Fruit fly (Drosophila melanogaster) whole organism, embryonic: ENCODE measurements around the gene tai.

Source experiments
- Atf6 ChIP-seq: fragments of 200-800 bp; sonication (Bioruptor generic); IDR thresholded peaks from 2 replicates; pipeline ENCODE4 v1.3.6; 2022; ENCODE audit warnings: missing biosample characterization, missing genetic modification characterization
- C15 ChIP-seq: fragments of 200-800 bp; sonication (Bioruptor generic); IDR thresholded peaks from 3 replicates; pipeline ENCODE4 v1.3.6; 2022; ENCODE audit warnings: missing biosample characterization, missing genetic modification characterization
- CG11085 ChIP-seq: fragments of 200-800 bp; sonication (Bioruptor generic); IDR thresholded peaks from 2 replicates; pipeline ENCODE4 v1.3.6; 2022; ENCODE audit warnings: missing biosample characterization, missing genetic modification characterization
- CG11093 ChIP-seq: fragments of 200-800 bp; sonication (Bioruptor generic); IDR thresholded peaks from 3 replicates; pipeline ENCODE4 v1.3.6; 2022; ENCODE audit warnings: missing biosample characterization, missing genetic modification characterization
- CG11560 ChIP-seq: fragments of 200-800 bp; sonication (Bioruptor generic); IDR thresholded peaks from 3 replicates; pipeline ENCODE4 v1.3.6; 2022; ENCODE audit warnings: missing biosample characterization, missing genetic modification characterization
- CG12236 ChIP-seq: fragments of 200-800 bp; sonication (Bioruptor generic); optimal IDR thresholded peaks from 2 replicates; lab custom pipeline; 2016; ENCODE audit warnings: missing biosample characterization, missing genetic modification characterization
- CG31365 ChIP-seq: fragments of 200-800 bp; sonication (Bioruptor generic); optimal IDR thresholded peaks from 2 replicates; lab custom pipeline; 2018; ENCODE audit warnings: missing biosample characterization, mild to moderate bottlenecking, missing genetic modification characterization
- CG31441 ChIP-seq: fragments of 200-800 bp; sonication (Bioruptor generic); IDR thresholded peaks from 2 replicates; pipeline ENCODE4 v1.3.6; 2022; ENCODE audit warnings: missing biosample characterization, missing genetic modification characterization
- CG32532 ChIP-seq: fragments of 200-800 bp; sonication (Bioruptor generic); IDR thresholded peaks from 2 replicates; pipeline ENCODE4 v1.3.6; 2022; ENCODE audit warnings: missing biosample characterization, missing genetic modification characterization
- CG6175 ChIP-seq: fragments of 200-800 bp; sonication (Bioruptor generic); IDR thresholded peaks from 3 replicates; pipeline ENCODE4 v1.3.6; 2022; ENCODE audit warnings: missing biosample characterization, missing genetic modification characterization
- CG6272 ChIP-seq: fragments of 200-800 bp; sonication (Bioruptor generic); IDR thresholded peaks from 2 replicates; pipeline ENCODE4 v1.3.6; 2022; ENCODE audit warnings: missing biosample characterization, missing genetic modification characterization
- CG6813 ChIP-seq: fragments of 200-800 bp; sonication (Bioruptor generic); optimal IDR thresholded peaks from 2 replicates; lab custom pipeline; 2017; ENCODE audit warnings: missing biosample characterization, missing genetic modification characterization, mild to moderate bottlenecking, moderate library complexity, missing genetic modification reagents
- CG7372 ChIP-seq: fragments of 200-800 bp; sonication (Bioruptor generic); IDR thresholded peaks from 2 replicates; pipeline ENCODE4 v1.3.6; 2022; ENCODE audit warnings: missing biosample characterization, missing genetic modification characterization
- Dek ChIP-seq: fragments of 200-800 bp; sonication (Bioruptor generic); optimal IDR thresholded peaks from 3 replicates; lab custom pipeline; 2019; ENCODE audit warnings: missing biosample characterization, mild to moderate bottlenecking, missing genetic modification characterization, moderate library complexity
- Dfd ChIP-seq, 2 experiments: fragments of >200 bp; optimal IDR thresholded peaks; 2 replicates each; lab custom pipeline; 2017; ENCODE audit warnings: missing biosample characterization in 2 of 2, missing genetic modification characterization in 2 of 2
- Doc3 ChIP-seq: fragments of 200-800 bp; sonication (Bioruptor generic); IDR thresholded peaks from 3 replicates; pipeline ENCODE4 v1.3.6; 2022; ENCODE audit warnings: missing biosample characterization, missing genetic modification characterization; ENCODE audit not compliant: partially characterized antibody
- Dp ChIP-seq: fragments of 200-800 bp; sonication (Bioruptor generic); optimal IDR thresholded peaks from 2 replicates; lab custom pipeline; 2018; ENCODE audit warnings: missing biosample characterization, mild to moderate bottlenecking, missing genetic modification characterization, moderate library complexity
- Fer2 ChIP-seq: fragments of 200-800 bp; sonication (Bioruptor generic); optimal IDR thresholded peaks from 2 replicates; lab custom pipeline; 2018; ENCODE audit warnings: missing biosample characterization, mild to moderate bottlenecking, missing genetic modification characterization, moderate library complexity
- Hr39 ChIP-seq: fragments of >200 bp; optimal IDR thresholded peaks from 2 replicates; lab custom pipeline; 2017
- Lpt ChIP-seq: fragments of >200 bp; optimal IDR thresholded peaks from 2 replicates; lab custom pipeline; 2018; ENCODE audit warnings: missing biosample characterization, missing genetic modification characterization
- MBD-R2 ChIP-seq: fragments of 200-800 bp; sonication (Bioruptor generic); IDR thresholded peaks from 2 replicates; pipeline ENCODE4 v1.3.6; 2022; ENCODE audit warnings: missing biosample characterization, missing genetic modification characterization
- Med ChIP-seq: fragments of 200-800 bp; sonication (Bioruptor generic); peaks from one replicate; lab custom pipeline; 2016; ENCODE audit warnings: missing biosample characterization, missing genetic modification characterization, mild to moderate bottlenecking, inconsistent platforms, moderate library complexity
- Nf-YB ChIP-seq: fragments of 200-800 bp; sonication (Bioruptor generic); optimal IDR thresholded peaks from 3 replicates; lab custom pipeline; 2019; ENCODE audit warnings: missing biosample characterization, mild to moderate bottlenecking, missing genetic modification characterization, moderate library complexity
- Sox100B ChIP-seq: fragments of 200-800 bp; sonication (Bioruptor generic); optimal IDR thresholded peaks from 3 replicates; lab custom pipeline; 2018; ENCODE audit warnings: missing biosample characterization, mild to moderate bottlenecking, missing genetic modification characterization
- Sry-δ ChIP-seq: fragments of 200-800 bp; sonication (Bioruptor generic); optimal IDR thresholded peaks from 2 replicates; lab custom pipeline; 2016; ENCODE audit warnings: missing biosample characterization, missing genetic modification characterization
- Taf1 ChIP-seq: fragments of 200-800 bp; sonication (Bioruptor generic); IDR thresholded peaks from 2 replicates; pipeline ENCODE4 v1.3.6; 2022; ENCODE audit warnings: missing biosample characterization, missing genetic modification characterization
- az2 ChIP-seq: fragments of 200-800 bp; sonication (Bioruptor generic); optimal IDR thresholded peaks from 3 replicates; lab custom pipeline; 2016; ENCODE audit warnings: missing biosample characterization, missing genetic modification characterization
- bowl ChIP-seq: fragments of 200-800 bp; sonication (Bioruptor generic); IDR thresholded peaks from 2 replicates; pipeline ENCODE4 v1.3.6; 2022; ENCODE audit warnings: missing biosample characterization, missing genetic modification characterization
- cas ChIP-seq: fragments of 200-800 bp; sonication (Bioruptor generic); IDR thresholded peaks from 2 replicates; pipeline ENCODE4 v1.3.6; 2022; ENCODE audit warnings: missing biosample characterization, missing genetic modification characterization
- chn ChIP-seq: fragments of 200-800 bp; sonication (Bioruptor generic); optimal IDR thresholded peaks from 2 replicates; lab custom pipeline; 2016; ENCODE audit warnings: missing biosample characterization, missing genetic modification characterization
- dan ChIP-seq: fragments of 200-800 bp; sonication (Bioruptor generic); IDR thresholded peaks from 2 replicates; pipeline ENCODE4 v1.3.6; 2022; ENCODE audit warnings: missing biosample characterization, missing genetic modification characterization
- fd102C ChIP-seq: fragments of 200-800 bp; sonication (Bioruptor generic); optimal IDR thresholded peaks from 2 replicates; lab custom pipeline; 2018; ENCODE audit warnings: missing biosample characterization, mild to moderate bottlenecking, missing genetic modification characterization, moderate library complexity
- gsb ChIP-seq: fragments of 200-800 bp; sonication (Bioruptor generic); IDR thresholded peaks from 2 replicates; pipeline ENCODE4 v1.3.6; 2022; ENCODE audit warnings: missing biosample characterization, missing genetic modification characterization
- hb ChIP-seq: fragments of 200-800 bp; sonication (Bioruptor generic); IDR thresholded peaks from 3 replicates; pipeline ENCODE4 v1.3.6; 2022; ENCODE audit warnings: missing biosample characterization, missing genetic modification characterization; ENCODE audit not compliant: partially characterized antibody
- inv ChIP-seq: fragments of 200-800 bp; sonication (Bioruptor generic); IDR thresholded peaks from 2 replicates; pipeline ENCODE4 v1.3.6; 2022; ENCODE audit warnings: missing biosample characterization, missing genetic modification characterization; ENCODE audit not compliant: partially characterized antibody
- lilli ChIP-seq: fragments of 200-800 bp; sonication (Bioruptor generic); optimal IDR thresholded peaks from 3 replicates; lab custom pipeline; 2016; ENCODE audit warnings: missing biosample characterization, missing genetic modification characterization
- maf-S ChIP-seq: fragments of 200-800 bp; sonication (Bioruptor generic); optimal IDR thresholded peaks from 2 replicates; lab custom pipeline; 2016; ENCODE audit warnings: missing biosample characterization, missing genetic modification characterization
- onecut ChIP-seq: fragments of 200-800 bp; sonication (Bioruptor generic); IDR thresholded peaks from 2 replicates; pipeline ENCODE4 v1.3.6; 2022; ENCODE audit warnings: missing biosample characterization, missing genetic modification characterization
- pan ChIP-seq, 4 experiments: fragments of >200 bp in 3 of 4; fragments of 200-800 bp in 1 of 4; sonication (Bioruptor generic) in 1 of 4; optimal IDR thresholded peaks in 3 of 4; IDR thresholded peaks in 1 of 4; 2 replicates each; pipeline versions ENCODE4 v1.3.6 to Lab custom; 2017 to 2022; ENCODE audit warnings: missing biosample characterization in 2 of 4, missing genetic modification characterization in 2 of 4, mixed read lengths in 1 of 4
- prd ChIP-seq, 3 experiments: fragments of >200 bp in 2 of 3; fragments of 200-800 bp in 1 of 3; sonication (Bioruptor generic) in 1 of 3; optimal IDR thresholded peaks in 2 of 3; IDR thresholded peaks in 1 of 3; 2 replicates in 2 of 3; 3 replicates in 1 of 3; pipeline versions ENCODE4 v1.3.6 to Lab custom; 2017 to 2022; ENCODE audit warnings: missing biosample characterization in 1 of 3, missing genetic modification characterization in 1 of 3
- pum ChIP-seq: fragments of 200-800 bp; sonication (Bioruptor generic); optimal IDR thresholded peaks from 2 replicates; lab custom pipeline; 2016; ENCODE audit warnings: missing biosample characterization, missing genetic modification characterization
- repo ChIP-seq: fragments of 200-800 bp; sonication (Bioruptor generic); optimal IDR thresholded peaks from 2 replicates; lab custom pipeline; 2016; ENCODE audit warnings: missing biosample characterization, missing genetic modification characterization
- sc ChIP-seq, 3 experiments: fragments of >200 bp in 2 of 3; fragments of 200-800 bp in 1 of 3; sonication (Bioruptor generic) in 1 of 3; optimal IDR thresholded peaks; 2 replicates in 2 of 3; 3 replicates in 1 of 3; lab custom pipeline; 2017; ENCODE audit warnings: mild to moderate bottlenecking in 1 of 3, missing biosample characterization in 1 of 3, missing genetic modification characterization in 1 of 3, missing genetic modification reagents in 1 of 3
- slou ChIP-seq: fragments of 200-800 bp; sonication (Bioruptor generic); optimal IDR thresholded peaks from 3 replicates; lab custom pipeline; 2016; ENCODE audit warnings: missing biosample characterization, missing genetic modification characterization
- so ChIP-seq: fragments of 200-800 bp; sonication (Bioruptor generic); IDR thresholded peaks from 3 replicates; pipeline ENCODE4 v1.3.6; 2022; ENCODE audit warnings: missing biosample characterization, missing genetic modification characterization

Gene tai

dm6 chr2L:9231760-9232431, 65.3 kb downstream of the tai start (continued):
- no peak for TF ChIP-seq C15
- no peak for TF ChIP-seq CG31441 (GFP tag; lab: Robert Waterston, UW)
- TF ChIP-seq so (GFP tag; lab: Robert Waterston, UW), result no peak
- no peak for TF ChIP-seq sc (optimal IDR thresholded peaks at IDR 0.05; lab: Kevin White, UChicago)
- TF ChIP-seq sc (GFP tag; optimal IDR thresholded peaks at IDR 0.05; lab: Kevin White, UChicago), result no peak
- no peak for TF ChIP-seq MBD-R2 (GFP tag; lab: Robert Waterston, UW)
- TF ChIP-seq CG11085 (GFP tag; lab: Robert Waterston, UW), result no peak
- no peak for TF ChIP-seq prd (optimal IDR thresholded peaks at IDR 0.05; lab: Kevin White, UChicago)
- TF ChIP-seq prd (GFP tag; IDR thresholded peaks at IDR 0.05; lab: Robert Waterston, UW), result 0 out of 3 replicates have a peak, but pooled peaks have one; percentile 12
- TF ChIP-seq CG31365 (tag; lab: Kevin White, UChicago), result no peak
- TF ChIP-seq CG12236, result no peak
- TF ChIP-seq pum (GFP tag; lab: Kevin White, UChicago), result no peak
- no peak for TF ChIP-seq Taf1 (GFP tag; lab: Robert Waterston, UW)
- TF ChIP-seq maf-S (GFP tag; lab: Kevin White, UChicago), result no peak
- no peak for TF ChIP-seq Nf-YB (GFP tag; lab: Kevin White, UChicago)
- peak; percentile 48; the same call in 1 of the 2 replicates for TF ChIP-seq CG7372 (GFP tag; lab: Robert Waterston, UW)
- no peak for TF ChIP-seq az2 (GFP tag; lab: Kevin White, UChicago)
- no peak for TF ChIP-seq repo (GFP tag; lab: Kevin White, UChicago)
- no peak for TF ChIP-seq Dp (GFP tag; lab: Kevin White, UChicago)
- no peak for TF ChIP-seq onecut (GFP tag; lab: Robert Waterston, UW)
- 0 out of 3 replicates have a peak, but pooled peaks have one; percentile 23 for TF ChIP-seq CG11093
- TF ChIP-seq slou (GFP tag; lab: Kevin White, UChicago), result no peak
- no peak for TF ChIP-seq cas (GFP tag; lab: Robert Waterston, UW)
- TF ChIP-seq chn (GFP tag; lab: Kevin White, UChicago), result no peak
- no peak for TF ChIP-seq Lpt (GFP tag; lab: Kevin White, UChicago)
- TF ChIP-seq Sry-δ (GFP tag; lab: Kevin White, UChicago), result no peak
- TF ChIP-seq Atf6 (GFP tag; lab: Robert Waterston, UW), result no peak
- no peak for TF ChIP-seq gsb
- no peak for TF ChIP-seq dan (GFP tag; lab: Robert Waterston, UW)
- no peak for TF ChIP-seq CG6813 (GFP tag; lab: Kevin White, UChicago)
- no peak for TF ChIP-seq lilli (GFP tag; lab: Kevin White, UChicago)
- TF ChIP-seq CG32532 (GFP tag; lab: Robert Waterston, UW), result peak; percentile 34; the same call in 1 of the 2 replicates
- TF ChIP-seq, all 482 proteins: peak for 29

dm6 chr2L:9234104-9234503, 67.5 kb downstream of the tai start:
- 0 out of 3 replicates have a peak, but pooled peaks have one; percentile 12 for TF ChIP-seq Doc3
- TF ChIP-seq fd102C, result no peak
- TF ChIP-seq Dfd (GFP tag; optimal IDR thresholded peaks at IDR 0.05; lab: Kevin White, UChicago), result peak in 1 of 2 experiments; percentile 82
- no peak for TF ChIP-seq Fer2
- TF ChIP-seq Sox100B, result no peak
- TF ChIP-seq pan (optimal IDR thresholded peaks at IDR 0.05; lab: Kevin White, UChicago), result no peak
- peak in 1 of 2 experiments; percentile 13 for TF ChIP-seq pan (GFP tag; optimal IDR thresholded peaks at IDR 0.05 in 1 of 2, IDR thresholded peaks at IDR 0.05 in 1 of 2)
- 0 out of 2 replicates have a peak, but pooled peaks have one; percentile 25 for TF ChIP-seq CG6272
- TF ChIP-seq CG11560, result 0 out of 3 replicates have a peak, but pooled peaks have one; percentile 25
- 0 out of 2 replicates have a peak, but pooled peaks have one; percentile 17 for TF ChIP-seq bowl (GFP tag; lab: Robert Waterston, UW)
- TF ChIP-seq Dek (tag; lab: Kevin White, UChicago), result no peak
- TF ChIP-seq CG6175 (GFP tag; lab: Robert Waterston, UW), result 0 out of 3 replicates have a peak, but pooled peaks have one; percentile 36
- 0 out of 2 replicates have a peak, but pooled peaks have one; percentile 1 for TF ChIP-seq inv (GFP tag; lab: Robert Waterston, UW)
- TF ChIP-seq hb, result 0 out of 3 replicates have a peak, but pooled peaks have one; percentile 34
- TF ChIP-seq Med, result peak; percentile 61
- peak; percentile 23 for TF ChIP-seq Hr39 (lab: Kevin White, UChicago)
